Worm (Caenorhabditis elegans) whole organism, dauer: Measurements from ENCODE around the gene nhr-126.

Source experiments
- unc-62 ChIP-seq: sonication (generic microtip); optimal IDR thresholded peaks from 2 replicates; lab custom pipeline; 2017; ENCODE audit warnings: missing biosample characterization, missing genetic modification reagents, missing genetic modification characterization

The nhr-126 gene

ce11 chrV:2228781-2229180 is at the start of gene nhr-126:
nhr-126 (plus strand) TSS chrV:2229081.
- no peak for TF ChIP-seq unc-62

ce11 chrV:2179214-2179613 is 49.7 kb upstream of the nhr-126 start, which contains the start of gene cyp-33C1:
cyp-33C1 (plus strand) TSS chrV:2179514.
- no peak for TF ChIP-seq unc-62

- TF ChIP-seq unc-62 = no peak
These were observed 47.1 kb upstream of the nhr-126 start, which contains the start of gene srbc-16 for ce11 chrV:2181738-2182137. srbc-16 (plus strand) TSS chrV:2182038.

- no peak for TF ChIP-seq unc-62
These were observed 45.7 kb upstream of the nhr-126 start, which contains the start of gene cyp-33C2 for ce11 chrV:2183162-2183561. cyp-33C2 (plus strand) TSS chrV:2183488.

ce11 chrV:2185486-2185885 is 43.4 kb upstream of the nhr-126 start:
- no peak for TF ChIP-seq unc-62

- TF ChIP-seq unc-62 = no peak
These were observed 41.0 kb upstream of the nhr-126 start, which contains the start of gene Y5H2B.3 for ce11 chrV:2187864-2188345. Y5H2B.3 (plus strand) TSS chrV:2188295.

ce11 chrV:2190383-2190782 is 38.5 kb upstream of the nhr-126 start:
- TF ChIP-seq unc-62 = no peak

- no peak for TF ChIP-seq unc-62
These were observed 37.8 kb upstream of the nhr-126 start, which contains the start of gene srbc-42 for ce11 chrV:2191122-2191521. srbc-42 (minus strand) TSS chrV:2191222.

- no peak for TF ChIP-seq unc-62
These were observed 36.8 kb upstream of the nhr-126 start, which contains the start of gene nhr-13 for ce11 chrV:2192117-2192516. nhr-13 (plus strand) TSS chrV:2192485.

- TF ChIP-seq unc-62 = no peak
These were observed 29.3 kb upstream of the nhr-126 start for ce11 chrV:2199594-2199993.

- no peak for TF ChIP-seq unc-62
These were observed 28.5 kb upstream of the nhr-126 start for ce11 chrV:2200402-2200801.

- TF ChIP-seq unc-62 = no peak
These were observed 27.6 kb upstream of the nhr-126 start, which contains the start of gene cyp-32B1 for ce11 chrV:2201240-2201639. cyp-32B1 (minus strand) TSS chrV:2201415.

- no peak for TF ChIP-seq unc-62
These were observed 24.8 kb upstream of the nhr-126 start, which contains the start of gene cyp-33C12 for ce11 chrV:2204080-2204479. cyp-33C12 (minus strand) TSS chrV:2204400.

- no peak for TF ChIP-seq unc-62
These were observed 22.7 kb upstream of the nhr-126 start, which contains the start of gene srt-40 for ce11 chrV:2206181-2206580. srt-40 (minus strand) TSS chrV:2206281.

ce11 chrV:2206801-2207200 is 22.1 kb upstream of the nhr-126 start, which contains the start of gene svh-11:
svh-11 (plus strand) TSS chrV:2207101.
- TF ChIP-seq unc-62 = no peak

ce11 chrV:2207527-2207926 is 21.4 kb upstream of the nhr-126 start:
- TF ChIP-seq unc-62 = no peak

- TF ChIP-seq unc-62 = no peak
These were observed 16.9 kb upstream of the nhr-126 start, which contains the start of gene nhr-133 for ce11 chrV:2211936-2212335. nhr-133 (minus strand) TSS chrV:2212118.

ce11 chrV:2214428-2215038 is 14.3 kb upstream of the nhr-126 start, which contains the start of gene nhr-184:
nhr-184 (minus strand) TSS chrV:2214478.
- no peak for TF ChIP-seq unc-62
